Worm (Caenorhabditis elegans) whole organism, L4/young adult: ENCODE data around the gene lgc-35.

Experiments
- W03F9.2 ChIP-seq: fragments of 150-350 bp; optimal IDR thresholded peaks from 2 replicates; lab custom pipeline; 2014; ENCODE audit warnings: missing biosample characterization, missing genetic modification characterization
- dao-5 ChIP-seq: sonication (generic microtip); optimal IDR thresholded peaks from 2 replicates; lab custom pipeline; 2016; ENCODE audit warnings: missing genotype, missing genetic modification characterization, moderate library complexity, missing compliant biosample characterization

DNA sequence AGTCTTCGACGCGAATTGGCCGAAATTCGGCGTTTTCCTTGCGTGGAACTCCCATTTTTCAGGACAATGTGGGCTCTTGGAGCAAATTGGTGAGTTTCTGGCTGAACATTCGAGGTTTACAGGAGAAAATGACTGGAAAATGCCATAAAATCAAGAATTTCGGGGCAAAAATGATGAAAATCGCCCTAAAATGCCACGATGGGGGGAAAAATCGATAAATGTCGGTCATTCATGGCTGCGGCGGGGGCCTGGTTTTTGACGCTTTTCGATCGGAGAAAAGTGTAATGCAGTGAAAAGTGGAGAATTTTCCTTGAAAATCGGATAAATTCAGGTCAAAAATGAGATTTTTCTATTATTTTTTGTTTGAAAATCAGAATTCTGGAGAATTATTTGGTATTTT, 34.8 kb downstream of the lgc-35 start, which contains the start of the genes Y46G5A.18 and Y46G5A.47:
- TF ChIP-seq W03F9.2 (no peak), dao-5 (tag; lab: Kevin White, UChicago) (no peak)
